Fruit fly (Drosophila melanogaster) whole organism, embryonic: Measurements from ENCODE around the gene CCHa1.

Experiments used
- Bteb2 ChIP-seq: fragments of 200-800 bp; sonication (Bioruptor generic); optimal IDR thresholded peaks from 2 replicates; lab custom pipeline; 2016; ENCODE audit warnings: missing biosample characterization, missing genetic modification characterization
- CG10543 ChIP-seq: fragments of 200-800 bp; sonication (Bioruptor generic); optimal IDR thresholded peaks from 3 replicates; lab custom pipeline; 2017; ENCODE audit warnings: missing biosample characterization, mild to moderate bottlenecking, missing genetic modification characterization, moderate library complexity
- CG10654 ChIP-seq: fragments of 200-800 bp; sonication (Bioruptor generic); optimal IDR thresholded peaks from 2 replicates; lab custom pipeline; 2016; ENCODE audit warnings: missing biosample characterization, missing genetic modification characterization
- CG11093 ChIP-seq: fragments of 200-800 bp; sonication (Bioruptor generic); IDR thresholded peaks from 3 replicates; pipeline ENCODE4 v1.3.6; 2022; ENCODE audit warnings: missing biosample characterization, missing genetic modification characterization
- CG11696 ChIP-seq: fragments of 200-800 bp; sonication (Bioruptor generic); IDR thresholded peaks from 2 replicates; pipeline ENCODE4 v1.3.6; 2022; ENCODE audit warnings: missing biosample characterization, missing genetic modification characterization
- CG12219 ChIP-seq: fragments of 200-800 bp; sonication (Bioruptor generic); optimal IDR thresholded peaks from 3 replicates; lab custom pipeline; 2018; ENCODE audit warnings: missing biosample characterization, mild to moderate bottlenecking, missing genetic modification characterization
- CG12299 ChIP-seq: fragments of 200-800 bp; sonication (Bioruptor generic); optimal IDR thresholded peaks from 2 replicates; lab custom pipeline; 2018; ENCODE audit warnings: missing biosample characterization, mild to moderate bottlenecking, missing genetic modification characterization
- CG13123 ChIP-seq: fragments of 200-800 bp; sonication (Bioruptor generic); optimal IDR thresholded peaks from 2 replicates; lab custom pipeline; 2016; ENCODE audit warnings: missing biosample characterization, missing genetic modification characterization
- CG13287 ChIP-seq: fragments of 200-800 bp; sonication (Bioruptor generic); IDR thresholded peaks from 2 replicates; pipeline ENCODE4 v1.3.6; 2022; ENCODE audit warnings: missing biosample characterization, missing genetic modification characterization; ENCODE audit not compliant: partially characterized antibody
- CG13894 ChIP-seq: fragments of 200-800 bp; sonication (Bioruptor generic); optimal IDR thresholded peaks from 3 replicates; lab custom pipeline; 2018; ENCODE audit warnings: missing biosample characterization, mild to moderate bottlenecking, missing genetic modification characterization, moderate library complexity
- CG14441 ChIP-seq: fragments of 200-800 bp; sonication (Bioruptor generic); IDR thresholded peaks from 2 replicates; pipeline ENCODE4 v1.3.6; 2022; ENCODE audit warnings: missing biosample characterization, missing genetic modification characterization
- CG17359 ChIP-seq: fragments of 200-800 bp; sonication (Bioruptor generic); optimal IDR thresholded peaks from 3 replicates; lab custom pipeline; 2018; ENCODE audit warnings: missing biosample characterization, mild to moderate bottlenecking, missing genetic modification characterization, moderate library complexity
- CG18011 ChIP-seq: fragments of 200-800 bp; sonication (Bioruptor generic); optimal IDR thresholded peaks from 2 replicates; lab custom pipeline; 2017; ENCODE audit warnings: missing biosample characterization, missing genetic modification characterization, mild to moderate bottlenecking, moderate library complexity, missing genotype
- CG18262 ChIP-seq: fragments of 200-800 bp; optimal IDR thresholded peaks from 3 replicates; lab custom pipeline; 2019; ENCODE audit warnings: missing biosample characterization, mild to moderate bottlenecking, missing genetic modification characterization, moderate library complexity
- CG2129 ChIP-seq: fragments of 200-800 bp; sonication (Bioruptor generic); IDR thresholded peaks from 2 replicates; pipeline ENCODE4 v1.3.6; 2022; ENCODE audit warnings: missing biosample characterization, missing genetic modification characterization; ENCODE audit not compliant: partially characterized antibody
- CG43689 ChIP-seq: fragments of 200-800 bp; sonication (Bioruptor generic); IDR thresholded peaks from 2 replicates; pipeline ENCODE4 v1.3.6; 2022; ENCODE audit warnings: missing biosample characterization, missing genetic modification characterization
- CG4404 ChIP-seq: fragments of 200-800 bp; sonication (Bioruptor generic); IDR thresholded peaks from 2 replicates; pipeline ENCODE4 v1.3.6; 2022; ENCODE audit warnings: missing biosample characterization, missing genetic modification characterization
- CG5180 ChIP-seq: fragments of 200-800 bp; sonication (Bioruptor generic); optimal IDR thresholded peaks from 3 replicates; lab custom pipeline; 2017; ENCODE audit warnings: missing biosample characterization, missing genetic modification characterization, mild to moderate bottlenecking, moderate library complexity, missing genetic modification reagents
- CG5245 ChIP-seq: fragments of 200-800 bp; sonication (Bioruptor generic); optimal IDR thresholded peaks from 3 replicates; lab custom pipeline; 2016; ENCODE audit warnings: missing biosample characterization, missing genetic modification characterization
- CG6175 ChIP-seq: fragments of 200-800 bp; sonication (Bioruptor generic); IDR thresholded peaks from 3 replicates; pipeline ENCODE4 v1.3.6; 2022; ENCODE audit warnings: missing biosample characterization, missing genetic modification characterization
- CG7839 ChIP-seq: fragments of 200-800 bp; sonication (Bioruptor generic); optimal IDR thresholded peaks from 3 replicates; lab custom pipeline; 2018; ENCODE audit warnings: missing biosample characterization, mild to moderate bottlenecking, missing genetic modification characterization, moderate library complexity
- CG7963 ChIP-seq: fragments of 200-800 bp; sonication (Bioruptor generic); IDR thresholded peaks from 3 replicates; pipeline ENCODE4 v1.3.6; 2022; ENCODE audit warnings: missing biosample characterization, missing genetic modification characterization; ENCODE audit not compliant: partially characterized antibody
- CG8281 ChIP-seq: fragments of 200-800 bp; sonication (Bioruptor generic); optimal IDR thresholded peaks from 2 replicates; lab custom pipeline; 2018; ENCODE audit warnings: missing biosample characterization, mild to moderate bottlenecking, missing genetic modification characterization, moderate library complexity
- CG9727 ChIP-seq: fragments of 200-800 bp; sonication (Bioruptor generic); optimal IDR thresholded peaks from 3 replicates; lab custom pipeline; 2017; ENCODE audit warnings: missing biosample characterization, mild to moderate bottlenecking, missing genetic modification characterization
- CkIIα-i1 ChIP-seq: fragments of 200-800 bp; sonication (Bioruptor generic); IDR thresholded peaks from 2 replicates; pipeline ENCODE4 v1.3.6; 2022; ENCODE audit warnings: missing biosample characterization, missing genetic modification characterization
- Dref ChIP-seq: fragments of 200-800 bp; sonication (Bioruptor generic); IDR thresholded peaks from 2 replicates; pipeline ENCODE4 v1.3.6; 2022; ENCODE audit warnings: missing biosample characterization, missing genetic modification characterization
- H2.0 ChIP-seq: fragments of 200-800 bp; sonication (Bioruptor generic); IDR thresholded peaks from 2 replicates; pipeline ENCODE4 v1.3.6; 2022; ENCODE audit warnings: missing biosample characterization, missing genetic modification characterization
- Hr39 ChIP-seq: fragments of >200 bp; optimal IDR thresholded peaks from 2 replicates; lab custom pipeline; 2017
- Meics ChIP-seq: fragments of 200-800 bp; sonication (Bioruptor generic); optimal IDR thresholded peaks from 2 replicates; lab custom pipeline; 2017; ENCODE audit warnings: missing biosample characterization, mild to moderate bottlenecking, missing genetic modification characterization
- NC2β ChIP-seq: fragments of 200-800 bp; sonication (Bioruptor generic); optimal IDR thresholded peaks from 2 replicates; lab custom pipeline; 2016; ENCODE audit warnings: missing biosample characterization, missing genetic modification characterization
- Nf-YB ChIP-seq: fragments of 200-800 bp; sonication (Bioruptor generic); optimal IDR thresholded peaks from 3 replicates; lab custom pipeline; 2019; ENCODE audit warnings: missing biosample characterization, mild to moderate bottlenecking, missing genetic modification characterization, moderate library complexity
- Sin3A ChIP-seq: fragments of >200 bp; optimal IDR thresholded peaks from 2 replicates; lab custom pipeline; 2018
- Sox102F ChIP-seq: fragments of 200-800 bp; sonication (Bioruptor generic); optimal IDR thresholded peaks from 2 replicates; lab custom pipeline; 2018; ENCODE audit warnings: missing biosample characterization, mild to moderate bottlenecking, missing genetic modification characterization, moderate library complexity
- Tbp ChIP-seq: fragments of >200 bp; optimal IDR thresholded peaks from 2 replicates; lab custom pipeline; 2018; ENCODE audit warnings: missing biosample characterization, missing genetic modification characterization
- amos ChIP-seq: fragments of 200-800 bp; sonication (Bioruptor generic); IDR thresholded peaks from 2 replicates; pipeline ENCODE4 v1.3.6; 2022; ENCODE audit warnings: missing biosample characterization, missing genetic modification characterization; ENCODE audit not compliant: partially characterized antibody
- ara ChIP-seq: fragments of 200-800 bp; sonication (Bioruptor generic); IDR thresholded peaks from 2 replicates; pipeline ENCODE4 v1.3.6; 2022; ENCODE audit warnings: missing biosample characterization, missing genetic modification characterization
- crc ChIP-seq: fragments of 200-800 bp; sonication (Bioruptor generic); optimal IDR thresholded peaks from 2 replicates; lab custom pipeline; 2016; ENCODE audit warnings: missing biosample characterization, missing genetic modification characterization
- dpn ChIP-seq, 2 experiments: fragments of 200-800 bp; sonication (Bioruptor generic); optimal IDR thresholded peaks; 3 replicates each; lab custom pipeline; 2016; ENCODE audit warnings: missing biosample characterization in 2 of 2, missing genetic modification characterization in 2 of 2
- gsb ChIP-seq: fragments of 200-800 bp; sonication (Bioruptor generic); IDR thresholded peaks from 2 replicates; pipeline ENCODE4 v1.3.6; 2022; ENCODE audit warnings: missing biosample characterization, missing genetic modification characterization
- kah ChIP-seq: fragments of 200-800 bp; sonication (Bioruptor generic); optimal IDR thresholded peaks from 2 replicates; lab custom pipeline; 2018; ENCODE audit warnings: missing biosample characterization, mild to moderate bottlenecking, missing genetic modification characterization
- onecut ChIP-seq: fragments of 200-800 bp; sonication (Bioruptor generic); IDR thresholded peaks from 2 replicates; pipeline ENCODE4 v1.3.6; 2022; ENCODE audit warnings: missing biosample characterization, missing genetic modification characterization
- pita ChIP-seq: fragments of 200-800 bp; sonication (Bioruptor generic); optimal IDR thresholded peaks from 2 replicates; lab custom pipeline; 2017; ENCODE audit warnings: missing biosample characterization, mild to moderate bottlenecking, missing genetic modification characterization
- prd ChIP-seq, 3 experiments: fragments of >200 bp in 2 of 3; fragments of 200-800 bp in 1 of 3; sonication (Bioruptor generic) in 1 of 3; optimal IDR thresholded peaks in 2 of 3; IDR thresholded peaks in 1 of 3; 2 replicates in 2 of 3; 3 replicates in 1 of 3; pipeline versions ENCODE4 v1.3.6 to Lab custom; 2017 to 2022; ENCODE audit warnings: missing biosample characterization in 1 of 3, missing genetic modification characterization in 1 of 3
- psq ChIP-seq: fragments of 200-800 bp; sonication (Bioruptor generic); optimal IDR thresholded peaks from 2 replicates; lab custom pipeline; 2017; ENCODE audit warnings: missing biosample characterization, missing genetic modification characterization
- pum ChIP-seq: fragments of 200-800 bp; sonication (Bioruptor generic); optimal IDR thresholded peaks from 2 replicates; lab custom pipeline; 2016; ENCODE audit warnings: missing biosample characterization, missing genetic modification characterization
- row ChIP-seq: fragments of 200-800 bp; sonication (Bioruptor generic); IDR thresholded peaks from 3 replicates; pipeline ENCODE4 v1.3.6; 2022; ENCODE audit warnings: missing biosample characterization, missing genetic modification characterization
- slp2 ChIP-seq: fragments of 200-800 bp; sonication (Bioruptor generic); optimal IDR thresholded peaks from 2 replicates; lab custom pipeline; 2016; ENCODE audit warnings: missing biosample characterization, missing genetic modification characterization
- twi ChIP-seq: fragments of 200-800 bp; optimal IDR thresholded peaks from 2 replicates; lab custom pipeline; 2019; ENCODE audit warnings: missing biosample characterization, mild to moderate bottlenecking, missing genetic modification characterization, moderate library complexity
- zen2 ChIP-seq: fragments of 200-800 bp; sonication (Bioruptor generic); IDR thresholded peaks from 3 replicates; pipeline ENCODE4 v1.3.6; 2022; ENCODE audit warnings: missing biosample characterization, missing genetic modification characterization; ENCODE audit not compliant: partially characterized antibody

CCHa1 gene

DNA sequence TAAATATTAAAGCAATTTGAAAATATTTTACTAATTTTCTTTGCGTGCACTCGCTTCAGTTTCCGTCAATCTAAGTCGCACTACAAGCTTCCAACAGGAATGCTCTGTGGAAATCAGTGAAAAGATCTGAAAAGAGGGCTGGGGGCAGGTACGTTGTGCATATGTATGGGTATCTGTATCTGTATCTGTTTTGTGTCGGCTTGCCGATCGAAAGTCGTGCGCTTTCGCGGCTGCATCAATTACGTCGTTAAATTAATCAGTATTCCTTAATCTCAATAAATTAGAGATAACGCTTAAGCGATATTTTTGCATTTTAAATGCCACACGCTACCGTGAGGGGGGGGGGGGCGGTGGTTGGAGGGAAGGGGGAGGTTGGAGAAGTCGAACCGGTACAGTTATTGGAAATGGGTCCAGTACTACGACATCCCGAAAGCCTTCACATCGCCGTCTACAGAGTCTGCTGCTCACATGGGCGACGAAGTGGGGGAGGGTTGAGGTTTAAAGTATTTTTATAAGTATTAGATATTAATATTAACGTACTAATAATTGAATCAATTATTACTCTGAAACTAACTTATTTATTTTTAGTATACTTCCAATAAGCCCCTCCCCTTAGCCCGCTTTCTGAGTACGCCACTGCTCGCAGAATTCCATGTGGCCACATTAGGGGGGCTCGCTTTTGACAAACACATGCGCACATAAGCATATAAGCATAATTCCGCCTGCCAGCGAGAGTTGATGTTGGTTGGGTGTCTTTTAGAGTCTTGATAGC lies 43.4 kb downstream of the CCHa1 start (continued):
- TF ChIP-seq gsb (GFP tag; lab: Robert Waterston, UW), result peak; percentile 97
- peak; percentile 99 for TF ChIP-seq CG17359
- peak; percentile 97 for TF ChIP-seq CG13894 (tag; lab: Kevin White, UChicago)
- TF ChIP-seq slp2 (GFP tag; lab: Kevin White, UChicago), result peak; percentile 58
- peak; percentile 94 for TF ChIP-seq CG5245
- TF ChIP-seq CkIIα-i1 (GFP tag; lab: Robert Waterston, UW), result peak; percentile 89
- TF ChIP-seq CG11696, result peak; percentile 90
- peak; percentile 86 for TF ChIP-seq psq (GFP tag; lab: Kevin White, UChicago)
- TF ChIP-seq CG8281 (tag; lab: Kevin White, UChicago), result peak; percentile 88
- TF ChIP-seq amos (GFP tag; lab: Robert Waterston, UW), result no peak
- peak; percentile 64 for TF ChIP-seq pum (GFP tag; lab: Kevin White, UChicago)
- peak; percentile 89 for TF ChIP-seq CG5180
- TF ChIP-seq prd (optimal IDR thresholded peaks at IDR 0.05; lab: Kevin White, UChicago), result no peak
- TF ChIP-seq prd (GFP tag; IDR thresholded peaks at IDR 0.05; lab: Robert Waterston, UW), result peak; percentile 98
- peak; percentile 91 for TF ChIP-seq onecut (GFP tag; lab: Robert Waterston, UW)
- peak; percentile 91 for TF ChIP-seq CG18262 (tag; lab: Kevin White, UChicago)
- TF ChIP-seq Dref (GFP tag; lab: Robert Waterston, UW), result no peak; the same call in 1 of the 2 replicates
- TF ChIP-seq CG13123 (GFP tag; lab: Kevin White, UChicago), result peak; percentile 92
- TF ChIP-seq row (GFP tag; lab: Robert Waterston, UW), result peak; percentile 98
- TF ChIP-seq kah (GFP tag; lab: Kevin White, UChicago), result peak; percentile 92
- peak; percentile 94 for TF ChIP-seq CG10654 (GFP tag; lab: Kevin White, UChicago)
- TF ChIP-seq H2.0, result peak; percentile 98
- peak; percentile 95 for TF ChIP-seq CG43689 (GFP tag; lab: Robert Waterston, UW)
- TF ChIP-seq dpn (GFP tag; optimal IDR thresholded peaks at IDR 0.05; lab: Kevin White, UChicago), result peak; percentile 86 to 97
- TF ChIP-seq CG4404 (GFP tag; lab: Robert Waterston, UW), result peak; percentile 94
- no peak for TF ChIP-seq CG7963
- TF ChIP-seq Meics (GFP tag; lab: Kevin White, UChicago), result peak; percentile 98
- no peak for TF ChIP-seq zen2 (GFP tag; lab: Robert Waterston, UW)
- TF ChIP-seq Nf-YB (GFP tag; lab: Kevin White, UChicago), result peak; percentile 84
- TF ChIP-seq Hr39 (lab: Kevin White, UChicago), result no peak
- peak; percentile 97 for TF ChIP-seq CG11093 (GFP tag; lab: Robert Waterston, UW)
- peak; percentile 95 for TF ChIP-seq ara (GFP tag; lab: Robert Waterston, UW)
- peak; percentile 91 for TF ChIP-seq CG18011
- TF ChIP-seq CG7839 (tag; lab: Kevin White, UChicago), result peak; percentile 97
- TF ChIP-seq CG13287 (GFP tag; lab: Robert Waterston, UW), result no peak
- TF ChIP-seq Sin3A (lab: Kevin White, UChicago), result no peak
- peak; percentile 93 for TF ChIP-seq CG12219
- peak; percentile 91 for TF ChIP-seq twi
- TF ChIP-seq CG12299 (tag; lab: Kevin White, UChicago), result peak; percentile 94
- TF ChIP-seq Sox102F (GFP tag; lab: Kevin White, UChicago), result peak; percentile 99
- no peak for TF ChIP-seq CG2129 (GFP tag; lab: Robert Waterston, UW)
- no peak for TF ChIP-seq Tbp
- peak; percentile 87 for TF ChIP-seq Bteb2 (GFP tag; lab: Kevin White, UChicago)
- peak; percentile 31 for TF ChIP-seq crc (GFP tag; lab: Kevin White, UChicago)
- TF ChIP-seq NC2β (GFP tag; lab: Kevin White, UChicago), result peak; percentile 45
- peak; percentile 86 for TF ChIP-seq CG10543 (GFP tag; lab: Kevin White, UChicago)
- peak; percentile 99 for TF ChIP-seq CG14441 (GFP tag; lab: Robert Waterston, UW)
- no peak for TF ChIP-seq pita (GFP tag; lab: Kevin White, UChicago)
- TF ChIP-seq CG6175 (GFP tag; lab: Robert Waterston, UW), result peak; percentile 96; the same call in 2 of the 3 replicates
- peak; percentile 95 for TF ChIP-seq CG9727
